Fruit fly (Drosophila melanogaster) whole organism, embryonic: ENCODE data around the gene CG5793.

ENCODE experiments used
- Abd-B ChIP-seq: fragments of 200-800 bp; sonication (Bioruptor generic); optimal IDR thresholded peaks from 2 replicates; lab custom pipeline; 2018; ENCODE audit warnings: missing biosample characterization, mild to moderate bottlenecking, missing genetic modification characterization, moderate library complexity
- CG11723 ChIP-seq: fragments of 200-800 bp; sonication (Bioruptor generic); optimal IDR thresholded peaks from 2 replicates; lab custom pipeline; 2017; ENCODE audit warnings: missing biosample characterization, mild to moderate bottlenecking, missing genetic modification characterization
- CG1233 ChIP-seq: fragments of 200-800 bp; sonication (Bioruptor generic); optimal IDR thresholded peaks from 4 replicates; lab custom pipeline; 2018; ENCODE audit warnings: missing biosample characterization, mild to moderate bottlenecking, missing genetic modification characterization
- CG12942 ChIP-seq: fragments of 200-800 bp; sonication (Bioruptor generic); optimal IDR thresholded peaks from 3 replicates; lab custom pipeline; 2016; ENCODE audit warnings: missing biosample characterization, missing genetic modification characterization
- CG1603 ChIP-seq: fragments of 200-800 bp; sonication (Bioruptor generic); optimal IDR thresholded peaks from 2 replicates; lab custom pipeline; 2019; ENCODE audit warnings: missing biosample characterization, mild to moderate bottlenecking, missing genetic modification characterization, moderate library complexity
- CG16813 ChIP-seq: fragments of 200-800 bp; sonication (Bioruptor generic); IDR thresholded peaks from 3 replicates; pipeline ENCODE4 v1.3.6; 2022; ENCODE audit warnings: missing biosample characterization, missing genetic modification characterization; ENCODE audit not compliant: partially characterized antibody
- CG16815 ChIP-seq: fragments of 200-800 bp; sonication (Bioruptor generic); optimal IDR thresholded peaks from 3 replicates; lab custom pipeline; 2017; ENCODE audit warnings: missing biosample characterization, mild to moderate bottlenecking, missing genetic modification characterization
- CG18476 ChIP-seq: fragments of 200-800 bp; sonication (Bioruptor generic); optimal IDR thresholded peaks from 2 replicates; lab custom pipeline; 2016; ENCODE audit warnings: missing biosample characterization, mild to moderate bottlenecking, missing genetic modification characterization
- CG2120 ChIP-seq: fragments of 200-800 bp; sonication (Bioruptor generic); optimal IDR thresholded peaks from 3 replicates; lab custom pipeline; 2016; ENCODE audit warnings: missing biosample characterization, missing genetic modification characterization
- CG2875 ChIP-seq: fragments of 200-800 bp; sonication (Bioruptor generic); optimal IDR thresholded peaks from 2 replicates; lab custom pipeline; 2017; ENCODE audit warnings: missing biosample characterization, mild to moderate bottlenecking, missing genetic modification characterization, missing genetic modification reagents
- CG31441 ChIP-seq: fragments of 200-800 bp; sonication (Bioruptor generic); IDR thresholded peaks from 2 replicates; pipeline ENCODE4 v1.3.6; 2022; ENCODE audit warnings: missing biosample characterization, missing genetic modification characterization
- CG4424 ChIP-seq: fragments of 200-800 bp; sonication (Bioruptor generic); optimal IDR thresholded peaks from 3 replicates; lab custom pipeline; 2016; ENCODE audit warnings: missing biosample characterization, missing genetic modification characterization
- CG4820 ChIP-seq: fragments of 200-800 bp; sonication (Bioruptor generic); optimal IDR thresholded peaks from 3 replicates; lab custom pipeline; 2016; ENCODE audit warnings: missing biosample characterization, missing genetic modification characterization
- CG6791 ChIP-seq: fragments of 200-800 bp; sonication (Bioruptor generic); IDR thresholded peaks from 3 replicates; pipeline ENCODE4 v1.3.6; 2022; ENCODE audit warnings: missing biosample characterization, missing genetic modification characterization; ENCODE audit not compliant: partially characterized antibody
- CG8290 ChIP-seq, 3 experiments: fragments of 200-800 bp; sonication (Bioruptor generic); optimal IDR thresholded peaks; 2 replicates each; lab custom pipeline; 2016 to 2019; ENCODE audit warnings: missing biosample characterization in 3 of 3, missing genetic modification characterization in 3 of 3, mild to moderate bottlenecking in 2 of 3, moderate library complexity in 1 of 3
- CG8944 ChIP-seq: fragments of 200-800 bp; sonication (Bioruptor generic); optimal IDR thresholded peaks from 3 replicates; lab custom pipeline; 2016; ENCODE audit warnings: missing biosample characterization, missing genetic modification characterization
- CG9727 ChIP-seq: fragments of 200-800 bp; sonication (Bioruptor generic); optimal IDR thresholded peaks from 3 replicates; lab custom pipeline; 2017; ENCODE audit warnings: missing biosample characterization, mild to moderate bottlenecking, missing genetic modification characterization
- CG9932 ChIP-seq: fragments of 200-800 bp; sonication (Bioruptor generic); IDR thresholded peaks from 2 replicates; pipeline ENCODE4 v1.3.6; 2022; ENCODE audit warnings: missing biosample characterization, missing genetic modification characterization
- CoRest ChIP-seq: fragments of 200-800 bp; sonication (Bioruptor generic); optimal IDR thresholded peaks from 3 replicates; lab custom pipeline; 2018; ENCODE audit warnings: missing biosample characterization, mild to moderate bottlenecking, missing genetic modification characterization, moderate library complexity
- Dip3 ChIP-seq: fragments of 200-800 bp; sonication (Bioruptor generic); optimal IDR thresholded peaks from 3 replicates; lab custom pipeline; 2016; ENCODE audit warnings: missing biosample characterization, missing genetic modification characterization
- E2f1 ChIP-seq: fragments of 200-800 bp; sonication (Bioruptor generic); IDR thresholded peaks from 2 replicates; pipeline ENCODE4 v1.3.6; 2022; ENCODE audit warnings: missing biosample characterization, missing genetic modification characterization
- E2f2 ChIP-seq: fragments of 200-800 bp; sonication (Bioruptor generic); IDR thresholded peaks from 2 replicates; pipeline ENCODE4 v1.3.6; 2022; ENCODE audit warnings: missing biosample characterization, missing genetic modification characterization
- Nf-YC ChIP-seq: fragments of 200-800 bp; optimal IDR thresholded peaks from 3 replicates; lab custom pipeline; 2019; ENCODE audit warnings: missing biosample characterization, mild to moderate bottlenecking, missing genetic modification characterization, moderate library complexity
- Oli ChIP-seq: fragments of 200-800 bp; sonication (Bioruptor generic); optimal IDR thresholded peaks from 2 replicates; lab custom pipeline; 2018; ENCODE audit warnings: missing biosample characterization, mild to moderate bottlenecking, missing genetic modification characterization, moderate library complexity
- Opbp ChIP-seq: fragments of 200-800 bp; sonication (Bioruptor generic); IDR thresholded peaks from 3 replicates; pipeline ENCODE4 v1.3.6; 2022; ENCODE audit warnings: missing biosample characterization, missing genetic modification characterization; ENCODE audit not compliant: partially characterized antibody
- Ptx1 ChIP-seq: fragments of 200-800 bp; sonication (Bioruptor generic); IDR thresholded peaks from 2 replicates; pipeline ENCODE4 v1.3.6; 2022; ENCODE audit warnings: missing biosample characterization, missing genetic modification characterization
- Six4 ChIP-seq: fragments of 200-800 bp; sonication (Bioruptor generic); optimal IDR thresholded peaks from 2 replicates; lab custom pipeline; 2016; ENCODE audit warnings: missing biosample characterization, missing genetic modification characterization
- Sry-β ChIP-seq: fragments of 200-800 bp; sonication (Bioruptor generic); optimal IDR thresholded peaks from 2 replicates; lab custom pipeline; 2018; ENCODE audit warnings: missing biosample characterization, mild to moderate bottlenecking, missing genetic modification characterization, moderate library complexity
- Xrp1 ChIP-seq: fragments of 200-800 bp; sonication (Bioruptor generic); IDR thresholded peaks from 2 replicates; pipeline ENCODE4 v1.3.6; 2022; ENCODE audit warnings: missing biosample characterization, missing genetic modification characterization
- amos ChIP-seq: fragments of 200-800 bp; sonication (Bioruptor generic); IDR thresholded peaks from 2 replicates; pipeline ENCODE4 v1.3.6; 2022; ENCODE audit warnings: missing biosample characterization, missing genetic modification characterization; ENCODE audit not compliant: partially characterized antibody
- chif ChIP-seq, 2 experiments: fragments of 200-800 bp; sonication (Bioruptor generic); optimal IDR thresholded peaks; 3 replicates each; lab custom pipeline; 2016; ENCODE audit warnings: missing biosample characterization in 2 of 2, missing genetic modification characterization in 2 of 2
- dimm ChIP-seq: fragments of 200-800 bp; sonication (Bioruptor generic); IDR thresholded peaks from 2 replicates; pipeline ENCODE4 v1.3.6; 2022; ENCODE audit warnings: missing biosample characterization, missing genetic modification characterization
- fd3F ChIP-seq: fragments of 200-800 bp; sonication (Bioruptor generic); optimal IDR thresholded peaks from 2 replicates; lab custom pipeline; 2018; ENCODE audit warnings: missing biosample characterization, mild to moderate bottlenecking, missing genetic modification characterization, moderate library complexity
- gem ChIP-seq: fragments of 200-800 bp; sonication (Bioruptor generic); optimal IDR thresholded peaks from 2 replicates; lab custom pipeline; 2019; ENCODE audit warnings: missing biosample characterization, mild to moderate bottlenecking, missing genetic modification characterization, moderate library complexity
- hbn ChIP-seq: fragments of 200-800 bp; sonication (Bioruptor generic); IDR thresholded peaks from 2 replicates; pipeline ENCODE4 v1.3.6; 2022; ENCODE audit warnings: missing biosample characterization, missing genetic modification characterization; ENCODE audit not compliant: partially characterized antibody
- kah ChIP-seq: fragments of 200-800 bp; sonication (Bioruptor generic); optimal IDR thresholded peaks from 2 replicates; lab custom pipeline; 2018; ENCODE audit warnings: missing biosample characterization, mild to moderate bottlenecking, missing genetic modification characterization
- otp ChIP-seq: fragments of 200-800 bp; sonication (Bioruptor generic); IDR thresholded peaks from 3 replicates; pipeline ENCODE4, ENCODE4 v1.3.6; 2022; ENCODE audit warnings: missing biosample characterization, missing genetic modification characterization
- sc ChIP-seq, 3 experiments: fragments of >200 bp in 2 of 3; fragments of 200-800 bp in 1 of 3; sonication (Bioruptor generic) in 1 of 3; optimal IDR thresholded peaks; 2 replicates in 2 of 3; 3 replicates in 1 of 3; lab custom pipeline; 2017; ENCODE audit warnings: mild to moderate bottlenecking in 1 of 3, missing biosample characterization in 1 of 3, missing genetic modification characterization in 1 of 3, missing genetic modification reagents in 1 of 3
- shn ChIP-seq: fragments of 200-800 bp; sonication (Bioruptor generic); optimal IDR thresholded peaks from 3 replicates; lab custom pipeline; 2016; ENCODE audit warnings: missing biosample characterization, missing genetic modification characterization
- sisA ChIP-seq: fragments of 200-800 bp; sonication (Bioruptor generic); IDR thresholded peaks from 2 replicates; pipeline ENCODE4 v1.3.6; 2022; ENCODE audit warnings: missing biosample characterization, missing genetic modification characterization
- slbo ChIP-seq: fragments of 200-800 bp; sonication (Bioruptor generic); IDR thresholded peaks from 2 replicates; pipeline ENCODE4 v1.3.6; 2022; ENCODE audit warnings: missing biosample characterization, missing genetic modification characterization
- tll ChIP-seq, 2 experiments: fragments of 200-800 bp in 1 of 2; fragments of >200 bp in 1 of 2; sonication (Bioruptor generic) in 1 of 2; optimal IDR thresholded peaks; 2 replicates each; lab custom pipeline; 2017 to 2019; ENCODE audit warnings: missing biosample characterization in 2 of 2, missing genetic modification characterization in 2 of 2, mild to moderate bottlenecking in 1 of 2, moderate library complexity in 1 of 2
- vfl ChIP-seq: fragments of 200-800 bp; sonication (Bioruptor generic); optimal IDR thresholded peaks from 2 replicates; lab custom pipeline; 2016; ENCODE audit warnings: missing biosample characterization, missing genetic modification characterization
- wek ChIP-seq: fragments of 200-800 bp; sonication (Bioruptor generic); optimal IDR thresholded peaks from 3 replicates; lab custom pipeline; 2018; ENCODE audit warnings: missing biosample characterization, mild to moderate bottlenecking, missing genetic modification characterization, moderate library complexity

Gene CG5793

dm6 chr3R:21097631-21098117 is 29.7 kb upstream of the CG5793 start, which contains the start of gene RhoGAP93B (continued):
- TF ChIP-seq vfl = no peak
- peak; percentile 90 for TF ChIP-seq CG9727 (GFP tag; lab: Kevin White, UChicago)
- peak; percentile 81 for TF ChIP-seq CG8944 (GFP tag; lab: Kevin White, UChicago)
- peak; percentile 25 for TF ChIP-seq wek (GFP tag; lab: Kevin White, UChicago)

DNA sequence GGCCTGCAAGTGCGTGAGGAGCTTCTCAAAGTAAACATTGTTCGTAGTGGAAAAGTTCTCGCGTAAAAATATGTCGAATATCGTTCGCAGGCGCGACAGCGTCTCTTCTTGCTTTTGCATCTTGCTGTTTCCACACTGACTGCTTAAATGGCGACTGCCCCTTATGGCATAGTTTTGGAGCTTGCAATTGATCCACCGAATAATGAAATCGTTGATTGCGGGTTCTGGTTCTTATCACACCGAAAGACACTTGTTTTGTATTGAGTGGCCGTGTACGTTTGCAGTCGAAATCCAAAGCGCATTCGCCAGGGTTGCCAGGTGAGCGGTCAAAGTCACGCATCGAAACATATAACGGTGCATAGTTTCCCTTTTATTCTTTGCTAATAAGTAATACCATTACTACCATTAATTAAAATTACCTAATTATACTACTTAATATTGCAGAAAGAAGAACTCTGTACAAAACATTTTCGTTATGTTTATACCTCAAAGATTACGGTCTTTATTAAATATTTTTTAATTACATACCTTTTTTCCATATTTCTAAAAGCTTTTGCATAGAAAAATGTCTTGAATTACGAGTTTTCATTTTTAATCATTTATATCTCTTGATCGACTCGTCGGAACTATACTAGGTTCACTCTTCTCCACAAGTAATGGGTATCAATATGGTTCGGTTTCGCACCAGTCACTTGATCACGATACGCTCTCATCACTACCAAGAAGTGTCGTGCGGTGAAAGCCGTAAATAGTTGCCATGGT is 25.7 kb upstream of the CG5793 start, which contains the start of the genes CG7044 and Tbc1d22:
Gene CG7044, minus strand, starts transcription at position 266 of the 762 bp plus-strand sequence.
Gene Tbc1d22, plus strand, starts transcription at position 747 of the 762 bp plus-strand sequence.
- peak; percentile 6 for TF ChIP-seq fd3F
- TF ChIP-seq shn (GFP tag; lab: Kevin White, UChicago) = peak; percentile 55
- peak; percentile 6 for TF ChIP-seq Six4
- TF ChIP-seq CG11723 = no peak
- peak in 1 of 2 experiments; percentile 20 for TF ChIP-seq chif (GFP tag; optimal IDR thresholded peaks at IDR 0.05; lab: Kevin White, UChicago)
- TF ChIP-seq dimm (GFP tag; lab: Robert Waterston, UW) = no peak
- peak; percentile 54; the same call in 1 of the 2 replicates for TF ChIP-seq sisA (GFP tag; lab: Robert Waterston, UW)
- TF ChIP-seq Oli (tag; lab: Kevin White, UChicago) = peak; percentile 51
- TF ChIP-seq Sry-β (GFP tag; lab: Kevin White, UChicago) = peak; percentile 78
- TF ChIP-seq E2f2 (GFP tag; lab: Robert Waterston, UW) = peak; percentile 27; the same call in 1 of the 2 replicates
- peak; percentile 39 for TF ChIP-seq CG4820 (GFP tag; lab: Kevin White, UChicago)
- no peak for TF ChIP-seq otp
- TF ChIP-seq CG12942 (GFP tag; lab: Kevin White, UChicago) = peak; percentile 56
- TF ChIP-seq CG6791 (GFP tag; lab: Robert Waterston, UW) = 0 out of 3 replicates have a peak, but pooled peaks have one; percentile 10
- peak; percentile 68 for TF ChIP-seq slbo (GFP tag; lab: Robert Waterston, UW)
- TF ChIP-seq Opbp (GFP tag; lab: Robert Waterston, UW) = peak; percentile 9; the same call in 1 of the 3 replicates
- TF ChIP-seq CG4424 (GFP tag; lab: Kevin White, UChicago) = peak; percentile 59
- TF ChIP-seq Abd-B (GFP tag; lab: Kevin White, UChicago) = peak; percentile 71
- peak; percentile 70 for TF ChIP-seq CG16815
- TF ChIP-seq CG31441 (GFP tag; lab: Robert Waterston, UW) = peak; percentile 78
- TF ChIP-seq Dip3 = peak; percentile 28
- peak; percentile 54 for TF ChIP-seq Nf-YC (tag; lab: Kevin White, UChicago)
- TF ChIP-seq amos = peak; percentile 54
- TF ChIP-seq CG2875 (GFP tag; lab: Kevin White, UChicago) = no peak
- TF ChIP-seq hbn (GFP tag; lab: Robert Waterston, UW) = 0 out of 2 replicates have a peak, but pooled peaks have one; percentile 13
- peak in 1 of 2 experiments; percentile 79 for TF ChIP-seq tll (GFP tag; optimal IDR thresholded peaks at IDR 0.05; lab: Kevin White, UChicago)
- TF ChIP-seq gem (tag; lab: Kevin White, UChicago) = peak; percentile 66
- TF ChIP-seq CG1603 (tag; lab: Kevin White, UChicago) = no peak
- peak; percentile 75 for TF ChIP-seq CG2120 (GFP tag; lab: Kevin White, UChicago)
- TF ChIP-seq CG1233 (GFP tag; lab: Kevin White, UChicago) = no peak
- peak; percentile 30; the same call in 1 of the 2 replicates for TF ChIP-seq E2f1 (GFP tag; lab: Robert Waterston, UW)
- peak; percentile 40; the same call in 2 of the 3 replicates for TF ChIP-seq CG16813
- peak; percentile 44; the same call in 1 of the 2 replicates for TF ChIP-seq Ptx1 (GFP tag; lab: Robert Waterston, UW)
- peak; percentile 19 for TF ChIP-seq CG18476 (GFP tag; lab: Kevin White, UChicago)
- TF ChIP-seq kah (GFP tag; lab: Kevin White, UChicago) = peak; percentile 88
- TF ChIP-seq CG8290 (GFP tag; optimal IDR thresholded peaks at IDR 0.05; lab: Kevin White, UChicago) = peak; percentile 52
- peak in 1 of 2 experiments; percentile 47 for TF ChIP-seq CG8290 (tag; optimal IDR thresholded peaks at IDR 0.05; lab: Kevin White, UChicago)
- TF ChIP-seq CoRest (tag; lab: Kevin White, UChicago) = peak; percentile 82
- peak; percentile 60 for TF ChIP-seq CG9932 (GFP tag; lab: Robert Waterston, UW)
- no peak for TF ChIP-seq sc (optimal IDR thresholded peaks at IDR 0.05; lab: Kevin White, UChicago)
- TF ChIP-seq sc (GFP tag; optimal IDR thresholded peaks at IDR 0.05; lab: Kevin White, UChicago) = no peak
- peak; percentile 36; the same call in 1 of the 2 replicates for TF ChIP-seq Xrp1 (GFP tag; lab: Robert Waterston, UW)
